Worm (Caenorhabditis elegans): ENCODE measurements around the gene Y66D12A.8.

Gene Y66D12A.8

ce11 chrIII:11567837-11568236, 6.2 kb upstream of the Y66D12A.8 start, which contains the start of gene psme-3:
Gene psme-3 (plus strand): TSS chrIII:11568137.
- TF ChIP-seq fkh-10 (GFP tag; optimal IDR thresholded peaks at IDR 0.05) (no peak), nhr-12 (tag; optimal IDR thresholded peaks at IDR 0.05) (no peak), nhr-28 (tag; optimal IDR thresholded peaks at IDR 0.05) (no peak), ceh-28 (tag; optimal IDR thresholded peaks at IDR 0.05) (no peak), unc-62 (GFP tag; optimal IDR thresholded peaks at IDR 0.05) (no peak), fkh-2 (tag; optimal IDR thresholded peaks at IDR 0.05) (no peak), nfya-1 (tag; optimal IDR thresholded peaks at IDR 0.05; ENCODE audit: insufficient read depth) (no peak), mdl-1 (tag; optimal IDR thresholded peaks at IDR 0.05) (no peak), zag-1 (tag; optimal IDR thresholded peaks at IDR 0.05) (no peak), snpc-4 (tag; optimal IDR thresholded peaks at IDR 0.05) (no peak), nhr-67 (tag; optimal IDR thresholded peaks at IDR 0.05) (no peak), sea-2 (GFP tag; optimal IDR thresholded peaks at IDR 0.05) (no peak), eor-1 (tag; optimal IDR thresholded peaks at IDR 0.05) (no peak), nhr-237 (tag; optimal IDR thresholded peaks at IDR 0.05) (no peak), aly-2 (tag; optimal IDR thresholded peaks at IDR 0.05) (no peak), pqm-1 (tag; optimal IDR thresholded peaks at IDR 0.05) (no peak), egl-5 (tag; optimal IDR thresholded peaks at IDR 0.05) (no peak), ceh-16 (tag; optimal IDR thresholded peaks at IDR 0.05) (no peak), elt-1 (tag; optimal IDR thresholded peaks at IDR 0.05) (no peak)

- TF ChIP-seq lin-39 (tag; optimal IDR thresholded peaks at IDR 0.05) (no peak), nhr-11 (tag; optimal IDR thresholded peaks at IDR 0.05) (no peak), elt-3 (tag; optimal IDR thresholded peaks at IDR 0.05) (no peak), jun-1 (tag; optimal IDR thresholded peaks at IDR 0.05) (no peak), nhr-76 (tag; optimal IDR thresholded peaks at IDR 0.05) (no peak), R02D3.7 (tag; optimal IDR thresholded peaks at IDR 0.05) (no peak), snpc-4 (tag; optimal IDR thresholded peaks at IDR 0.05) (no peak), ceh-9 (tag; optimal IDR thresholded peaks at IDR 0.05) (no peak), elt-2 (tag; optimal IDR thresholded peaks at IDR 0.05) (no peak), egl-27 (tag; optimal IDR thresholded peaks at IDR 0.05) (no peak), nhr-43 (tag; optimal IDR thresholded peaks at IDR 0.05; ENCODE audit: poor library complexity, severe bottlenecking) (no peak), ceh-82 (tag; optimal IDR thresholded peaks at IDR 0.05) (no peak), nhr-237 (tag; optimal IDR thresholded peaks at IDR 0.05) (no peak)
Measured at ce11 chrIII:11579380-11579779, 5.4 kb downstream of the Y66D12A.8 start.

- TF ChIP-seq lin-39 (tag; optimal IDR thresholded peaks at IDR 0.05) (no peak), nfya-1 (tag; optimal IDR thresholded peaks at IDR 0.05; ENCODE audit: insufficient read depth) (peak; percentile 44), unc-62 (GFP tag; optimal IDR thresholded peaks at IDR 0.05) (no peak), egl-5 (tag; optimal IDR thresholded peaks at IDR 0.05) (peak; percentile 60), nhr-25 (tag; optimal IDR thresholded peaks at IDR 0.05) (no peak), fkh-10 (GFP tag; optimal IDR thresholded peaks at IDR 0.05) (no peak), nhr-43 (tag; optimal IDR thresholded peaks at IDR 0.05; ENCODE audit: poor library complexity, severe bottlenecking) (no peak), fos-1 (tag; optimal IDR thresholded peaks at IDR 0.05) (no peak), lin-15B (tag; optimal IDR thresholded peaks at IDR 0.05) (peak; percentile 64), mml-1 (tag; optimal IDR thresholded peaks at IDR 0.05) (no peak), ceh-28 (tag; optimal IDR thresholded peaks at IDR 0.05) (no peak), pha-4 (tag; optimal IDR thresholded peaks at IDR 0.05) (peak; percentile 55), ZK546.5 (tag; optimal IDR thresholded peaks at IDR 0.05) (no peak), aly-2 (tag; optimal IDR thresholded peaks at IDR 0.05) (no peak), nhr-23 (tag; optimal IDR thresholded peaks at IDR 0.05) (no peak), ztf-11 (tag; optimal IDR thresholded peaks at IDR 0.05) (no peak), eor-1 (tag; optimal IDR thresholded peaks at IDR 0.05) (no peak), nhr-77 (tag; optimal IDR thresholded peaks at IDR 0.05) (no peak), pqm-1 (tag; optimal IDR thresholded peaks at IDR 0.05) (peak; percentile 1)
Measured at ce11 chrIII:11580428-11580885, 6.4 kb downstream of the Y66D12A.8 start, which contains the start of gene Y66D12A.7. Gene Y66D12A.7 (minus strand): TSS chrIII:11580478.
